Worm (Caenorhabditis elegans): ENCODE measurements around the gene F15H10.5.

The F15H10.5 gene

DNA sequence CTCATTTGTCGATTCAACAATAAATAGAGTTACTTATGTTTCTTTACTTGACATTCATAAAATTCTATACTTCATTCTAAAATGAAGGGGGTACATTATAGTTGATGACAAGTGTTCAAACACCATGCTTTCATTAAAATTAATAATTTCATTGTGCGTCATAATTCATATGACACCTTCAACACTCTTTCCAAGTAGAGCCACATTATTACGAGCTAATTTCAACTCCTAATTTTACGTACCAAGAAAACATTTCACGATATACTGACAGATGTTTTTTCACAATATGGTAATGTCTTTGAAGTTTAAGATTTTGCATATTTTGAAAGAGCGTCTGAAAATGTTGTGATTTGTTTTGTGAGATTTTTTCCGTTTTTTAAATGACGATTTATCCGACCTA is 46.6 kb upstream of the F15H10.5 start (continued):
- TF ChIP-seq rcor-1 (GFP tag; IDR thresholded peaks at IDR 0.05) (no peak), pbrm-1 (GFP tag; IDR thresholded peaks at IDR 0.05) (no peak), T07F8.4 (tag; optimal IDR thresholded peaks at IDR 0.05) (no peak)

DNA sequence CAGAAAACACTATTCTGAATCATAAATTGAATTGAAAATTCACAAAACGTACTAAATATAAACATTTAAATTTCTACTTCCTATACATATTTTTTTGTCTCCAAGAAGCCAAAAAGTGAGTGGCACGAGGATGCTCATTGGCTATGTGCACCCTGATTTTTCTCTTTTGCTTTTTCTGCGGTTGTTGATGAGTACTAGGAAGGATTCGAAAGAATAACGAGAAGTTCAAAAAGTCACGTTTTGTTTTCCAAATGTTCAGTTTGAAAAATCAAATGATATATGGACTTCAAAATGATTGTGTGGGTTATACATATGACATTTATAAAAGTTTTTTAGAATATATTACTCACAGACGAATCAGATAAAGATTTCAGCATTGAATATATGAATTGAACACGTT is 45.9 kb upstream of the F15H10.5 start:
- no peak for TF ChIP-seq rec-8 (tag; optimal IDR thresholded peaks at IDR 0.05)
- no peak for TF ChIP-seq F39B2.1 (GFP tag; IDR thresholded peaks at IDR 0.05)
- TF ChIP-seq madf-10 (tag; optimal IDR thresholded peaks at IDR 0.05) = no peak
- no peak for TF ChIP-seq ztf-26 (tag; optimal IDR thresholded peaks at IDR 0.05)
- TF ChIP-seq lsy-27 (tag; optimal IDR thresholded peaks at IDR 0.05; ENCODE audit: borderline replicate concordance, insufficient read depth) = no peak
- no peak for TF ChIP-seq let-526 (GFP tag; IDR thresholded peaks at IDR 0.05)
- TF ChIP-seq atf-7 (tag; optimal IDR thresholded peaks at IDR 0.05) = no peak
- TF ChIP-seq aptf-2 (GFP tag; conservative IDR thresholded peaks at IDR 0.05) = no peak

DNA sequence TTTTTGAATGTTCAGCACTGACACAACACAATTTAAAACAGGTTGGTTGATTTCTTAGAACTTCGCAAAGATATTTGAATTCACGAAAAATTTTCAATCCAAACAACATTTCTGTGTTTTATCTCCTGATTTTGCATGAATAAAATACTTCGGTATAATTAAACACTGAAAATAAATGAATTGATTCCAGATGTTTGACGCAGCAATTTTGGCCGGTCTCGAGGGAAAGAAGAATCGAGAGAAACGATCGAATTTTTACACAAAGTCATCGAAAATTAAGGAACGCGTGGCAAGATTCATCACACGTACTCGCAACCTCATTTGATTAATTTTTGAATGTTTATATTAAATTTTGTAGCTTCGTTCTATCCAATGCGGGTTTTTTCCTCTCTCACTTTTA is 45.3 kb upstream of the F15H10.5 start:
- TF ChIP-seq snpc-3.4 (tag; optimal IDR thresholded peaks at IDR 0.05) = no peak
- TF ChIP-seq F10E7.11 (tag; optimal IDR thresholded peaks at IDR 0.05) = no peak
- no peak for TF ChIP-seq atf-7 (tag; optimal IDR thresholded peaks at IDR 0.05)
- no peak for TF ChIP-seq lsy-27 (tag; optimal IDR thresholded peaks at IDR 0.05; ENCODE audit: borderline replicate concordance, insufficient read depth)
- TF ChIP-seq F57C9.4 (tag; optimal IDR thresholded peaks at IDR 0.05) = no peak
- TF ChIP-seq cebp-1 (GFP tag; IDR thresholded peaks at IDR 0.05) = no peak
- no peak for TF ChIP-seq cebp-1 (tag; optimal IDR thresholded peaks at IDR 0.05)

DNA sequence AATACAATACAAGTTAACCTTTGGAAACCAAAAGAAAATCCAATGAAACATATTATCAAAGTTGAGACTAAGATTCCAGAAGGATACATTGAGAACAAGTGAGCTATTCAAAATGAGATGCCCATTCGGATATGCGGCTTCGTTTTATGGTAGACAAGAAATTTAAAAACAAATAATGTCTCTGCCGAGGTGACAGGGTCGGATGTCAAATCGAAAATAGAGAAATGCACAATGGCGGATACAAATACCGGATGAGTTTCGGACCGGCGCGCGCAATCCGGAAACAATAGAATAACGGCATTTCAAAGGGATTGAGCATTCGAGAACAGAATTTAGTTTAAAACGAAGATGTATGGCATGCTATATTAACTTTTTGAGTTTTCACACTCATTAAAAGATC is 44.4 kb upstream of the F15H10.5 start, which contains the start of gene F22E12.3:
F22E12.3 (minus strand) TSS at position 101 of the 400 bp plus-strand sequence.
- TF ChIP-seq ztf-25 (GFP tag; IDR thresholded peaks at IDR 0.05) (no peak), F33H1.4 (GFP tag; IDR thresholded peaks at IDR 0.05) (no peak), gei-17 (GFP tag; optimal IDR thresholded peaks at IDR 0.05) (no peak), attf-5 (GFP tag; optimal IDR thresholded peaks at IDR 0.05) (no peak), nfyb-1 (GFP tag; IDR thresholded peaks at IDR 0.05) (no peak), K11D2.4 (GFP tag; IDR thresholded peaks at IDR 0.05) (no peak), ztf-22 (GFP tag; optimal IDR thresholded peaks at IDR 0.05) (no peak), nhr-120 (GFP tag; IDR thresholded peaks at IDR 0.05) (no peak), hrde-1 (tag; optimal IDR thresholded peaks at IDR 0.05; ENCODE audit: borderline replicate concordance) (no peak)

DNA sequence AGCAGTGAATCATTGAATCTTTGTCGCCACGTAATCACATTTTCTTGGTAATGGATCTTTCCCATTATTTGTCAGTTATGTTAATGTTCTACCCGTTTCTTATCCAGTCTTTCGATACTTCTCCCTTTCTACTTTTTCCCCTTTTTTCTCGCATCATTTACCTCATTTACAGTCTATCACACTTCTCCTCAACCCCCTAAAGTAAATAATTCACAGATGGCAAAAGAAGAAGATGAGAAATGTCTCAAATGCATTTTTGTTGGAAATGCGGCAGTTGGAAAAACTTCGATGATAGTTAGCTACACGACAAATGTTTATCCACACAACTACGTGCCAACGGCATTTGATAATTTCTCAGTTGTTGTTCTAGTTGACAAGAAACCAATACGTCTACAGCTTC is 43.2 kb upstream of the F15H10.5 start, which contains the start of gene chw-1:
chw-1 (plus strand) TSS at position 217 of the 400 bp plus-strand sequence.
- no peak for TF ChIP-seq bed-1 (GFP tag; IDR thresholded peaks at IDR 0.05)
- no peak for TF ChIP-seq Y67H2A.10 (GFP tag; conservative IDR thresholded peaks at IDR 0.05)
- no peak for TF ChIP-seq T07F8.4 (tag; optimal IDR thresholded peaks at IDR 0.05)
- no peak for TF ChIP-seq tbp1 (GFP tag; optimal IDR thresholded peaks at IDR 0.05)
- TF ChIP-seq F23B12.7 (tag; optimal IDR thresholded peaks at IDR 0.05; ENCODE audit: insufficient read depth) = no peak
- TF ChIP-seq repo-1 (tag; optimal IDR thresholded peaks at IDR 0.05) = no peak
- no peak for TF ChIP-seq ceh-27 (GFP tag; optimal IDR thresholded peaks at IDR 0.05)
- no peak for TF ChIP-seq egl-44 (GFP tag; IDR thresholded peaks at IDR 0.05)
- no peak for TF ChIP-seq sea-2 (GFP tag; IDR thresholded peaks at IDR 0.05)
- no peak for TF ChIP-seq F57A8.1 (GFP tag; optimal IDR thresholded peaks at IDR 0.05)
- no peak for TF ChIP-seq aptf-2 (GFP tag; conservative IDR thresholded peaks at IDR 0.05)
- no peak for TF ChIP-seq zim-3 (tag; optimal IDR thresholded peaks at IDR 0.05)
- TF ChIP-seq F49E8.2 (tag; optimal IDR thresholded peaks at IDR 0.05; ENCODE audit: insufficient read depth) = no peak
- TF ChIP-seq ceh-40 (GFP tag; IDR thresholded peaks at IDR 0.05) = no peak
- TF ChIP-seq ekl-4 (GFP tag; IDR thresholded peaks at IDR 0.05) = no peak
